Worm (Caenorhabditis elegans) whole organism, L3 larva: ENCODE results near the gene rmd-1.

Experiments used
- R02D3.7 ChIP-seq: fragments of 150-350 bp; optimal IDR thresholded peaks from 2 replicates; lab custom pipeline; 2014; ENCODE audit warnings: missing biosample characterization, missing genetic modification characterization
- ama-1 ChIP-seq: fragments of 150-350 bp; optimal IDR thresholded peaks from 2 replicates; lab custom pipeline; 2018
- ceh-16 ChIP-seq: sonication (generic microtip); optimal IDR thresholded peaks from 2 replicates; lab custom pipeline; 2017; ENCODE audit warnings: missing biosample characterization, missing genetic modification characterization
- ceh-28 ChIP-seq: fragments of 150-350 bp; optimal IDR thresholded peaks from 2 replicates; lab custom pipeline; 2014; ENCODE audit warnings: missing biosample characterization, missing genetic modification reagents, missing genetic modification characterization
- ceh-82 ChIP-seq: fragments of 150-350 bp; optimal IDR thresholded peaks from 2 replicates; lab custom pipeline; 2014; ENCODE audit warnings: missing biosample characterization, missing genetic modification characterization
- ceh-9 ChIP-seq: sonication (generic microtip); optimal IDR thresholded peaks from 2 replicates; lab custom pipeline; 2018; ENCODE audit warnings: missing biosample characterization, missing genetic modification characterization
- daf-12 ChIP-seq: fragments of 150-350 bp; optimal IDR thresholded peaks from 2 replicates; lab custom pipeline; 2014; ENCODE audit warnings: missing biosample characterization, missing genetic modification reagents, missing genetic modification characterization
- egl-27 ChIP-seq: sonication (generic microtip); optimal IDR thresholded peaks from 4 replicates; lab custom pipeline; 2017; ENCODE audit warnings: missing biosample characterization, missing genetic modification reagents, missing genetic modification characterization
- egl-5 ChIP-seq: fragments of 150-350 bp; optimal IDR thresholded peaks from 2 replicates; lab custom pipeline; 2017; ENCODE audit warnings: missing biosample characterization, missing genetic modification reagents, missing genetic modification characterization, inconsistent platforms
- elt-1 ChIP-seq: fragments of 150-350 bp; optimal IDR thresholded peaks from 2 replicates; lab custom pipeline; 2014; ENCODE audit warnings: missing biosample characterization, missing genetic modification characterization
- elt-2 ChIP-seq: sonication (generic microtip); optimal IDR thresholded peaks from 2 replicates; lab custom pipeline; 2016; ENCODE audit warnings: missing genetic modification reagents, mild to moderate bottlenecking, missing genetic modification characterization, missing compliant biosample characterization
- elt-3 ChIP-seq, 3 experiments: fragments of 150-350 bp in 1 of 3; sonication (generic microtip) in 2 of 3; optimal IDR thresholded peaks; 2 replicates in 2 of 3; 4 replicates in 1 of 3; lab custom pipeline; 2014 to 2017; ENCODE audit warnings: missing biosample characterization in 3 of 3, missing genetic modification characterization in 3 of 3
- eor-1 ChIP-seq, 2 experiments: fragments of 150-350 bp; optimal IDR thresholded peaks; 2 replicates each; lab custom pipeline; 2014 to 2018; ENCODE audit warnings: missing biosample characterization in 2 of 2, missing genetic modification characterization in 2 of 2
- fkh-2 ChIP-seq: fragments of 150-350 bp; optimal IDR thresholded peaks from 2 replicates; lab custom pipeline; 2014; ENCODE audit warnings: missing biosample characterization, missing genetic modification reagents, missing genetic modification characterization
- fos-1 ChIP-seq: fragments of 150-350 bp; optimal IDR thresholded peaks from 2 replicates; lab custom pipeline; 2014; ENCODE audit warnings: missing biosample characterization, missing genetic modification characterization
- lin-15B ChIP-seq: fragments of 150-350 bp; optimal IDR thresholded peaks from 2 replicates; lab custom pipeline; 2014; ENCODE audit warnings: missing biosample characterization, missing genetic modification characterization
- lin-39 ChIP-seq: fragments of 150-350 bp; optimal IDR thresholded peaks from 2 replicates; lab custom pipeline; 2018; ENCODE audit warnings: missing biosample characterization, missing genetic modification reagents, missing genetic modification characterization
- lsy-12 ChIP-seq: sonication (generic microtip); optimal IDR thresholded peaks from 2 replicates; lab custom pipeline; 2016; ENCODE audit warnings: mild to moderate bottlenecking, missing genetic modification characterization, missing compliant biosample characterization
- mdl-1 ChIP-seq: fragments of 150-350 bp; optimal IDR thresholded peaks from 2 replicates; lab custom pipeline; 2014; ENCODE audit warnings: missing biosample characterization, missing genetic modification characterization
- nfya-1 ChIP-seq: sonication (generic microtip); optimal IDR thresholded peaks from 2 replicates; lab custom pipeline; 2017; ENCODE audit warnings: missing genetic modification characterization, mild to moderate bottlenecking, missing compliant biosample characterization, antibody characterized with exemption, moderate library complexity; ENCODE audit not compliant: insufficient read depth
- nhr-11 ChIP-seq: fragments of 150-350 bp; optimal IDR thresholded peaks from 2 replicates; lab custom pipeline; 2014; ENCODE audit warnings: missing biosample characterization, missing genetic modification characterization
- nhr-23 ChIP-seq: fragments of 150-350 bp; optimal IDR thresholded peaks from 2 replicates; lab custom pipeline; 2014; ENCODE audit warnings: missing biosample characterization, missing genetic modification reagents, missing genetic modification characterization
- nhr-237 ChIP-seq: fragments of 150-350 bp; optimal IDR thresholded peaks from 2 replicates; lab custom pipeline; 2014; ENCODE audit warnings: missing biosample characterization, missing genetic modification characterization
- nhr-28 ChIP-seq: fragments of 150-350 bp; optimal IDR thresholded peaks from 2 replicates; lab custom pipeline; 2014; ENCODE audit warnings: missing biosample characterization, missing genetic modification characterization
- nhr-43 ChIP-seq: sonication (generic microtip); optimal IDR thresholded peaks from 2 replicates; lab custom pipeline; 2016; ENCODE audit warnings: mild to moderate bottlenecking, missing genetic modification characterization, missing compliant biosample characterization; ENCODE audit not compliant: poor library complexity, severe bottlenecking
- nhr-67 ChIP-seq: fragments of 150-350 bp; optimal IDR thresholded peaks from 2 replicates; lab custom pipeline; 2014; ENCODE audit warnings: missing biosample characterization, missing genetic modification characterization
- nhr-77 ChIP-seq: fragments of 150-350 bp; optimal IDR thresholded peaks from 2 replicates; lab custom pipeline; 2014; ENCODE audit warnings: missing biosample characterization, missing genetic modification characterization
- pha-4 ChIP-seq: fragments of 150-350 bp; optimal IDR thresholded peaks from 2 replicates; lab custom pipeline; 2014; ENCODE audit warnings: missing biosample characterization, missing genetic modification reagents, missing genetic modification characterization
- sea-2 ChIP-seq: fragments of 150-350 bp; sonication (generic microtip); optimal IDR thresholded peaks from 4 replicates; lab custom pipeline; 2014; ENCODE audit warnings: missing biosample characterization, missing genetic modification reagents, missing genetic modification characterization
- skn-1 ChIP-seq: fragments of 150-350 bp; optimal IDR thresholded peaks from 2 replicates; lab custom pipeline; 2014; ENCODE audit warnings: missing biosample characterization, missing genetic modification characterization
- snpc-4 ChIP-seq: fragments of 150-350 bp; optimal IDR thresholded peaks from 2 replicates; lab custom pipeline; 2014; ENCODE audit warnings: missing biosample characterization, missing genetic modification characterization
- tbx-2 ChIP-seq: sonication (generic microtip); optimal IDR thresholded peaks from 2 replicates; lab custom pipeline; 2016; ENCODE audit warnings: mild to moderate bottlenecking, missing genetic modification characterization, missing compliant biosample characterization
- unc-39 ChIP-seq: sonication (generic microtip); optimal IDR thresholded peaks from 4 replicates; lab custom pipeline; 2017; ENCODE audit warnings: missing biosample characterization, missing genetic modification characterization
- unc-62 ChIP-seq: fragments of 150-350 bp; sonication (generic microtip); optimal IDR thresholded peaks from 4 replicates; lab custom pipeline; 2014; ENCODE audit warnings: missing biosample characterization, missing genetic modification reagents, missing genetic modification characterization
- zag-1 ChIP-seq: fragments of 150-350 bp; optimal IDR thresholded peaks from 2 replicates; lab custom pipeline; 2014; ENCODE audit warnings: missing biosample characterization, missing genetic modification characterization
- ztf-11 ChIP-seq: fragments of 150-350 bp; optimal IDR thresholded peaks from 2 replicates; lab custom pipeline; 2014; ENCODE audit warnings: missing biosample characterization, missing genetic modification characterization

The rmd-1 gene

DNA sequence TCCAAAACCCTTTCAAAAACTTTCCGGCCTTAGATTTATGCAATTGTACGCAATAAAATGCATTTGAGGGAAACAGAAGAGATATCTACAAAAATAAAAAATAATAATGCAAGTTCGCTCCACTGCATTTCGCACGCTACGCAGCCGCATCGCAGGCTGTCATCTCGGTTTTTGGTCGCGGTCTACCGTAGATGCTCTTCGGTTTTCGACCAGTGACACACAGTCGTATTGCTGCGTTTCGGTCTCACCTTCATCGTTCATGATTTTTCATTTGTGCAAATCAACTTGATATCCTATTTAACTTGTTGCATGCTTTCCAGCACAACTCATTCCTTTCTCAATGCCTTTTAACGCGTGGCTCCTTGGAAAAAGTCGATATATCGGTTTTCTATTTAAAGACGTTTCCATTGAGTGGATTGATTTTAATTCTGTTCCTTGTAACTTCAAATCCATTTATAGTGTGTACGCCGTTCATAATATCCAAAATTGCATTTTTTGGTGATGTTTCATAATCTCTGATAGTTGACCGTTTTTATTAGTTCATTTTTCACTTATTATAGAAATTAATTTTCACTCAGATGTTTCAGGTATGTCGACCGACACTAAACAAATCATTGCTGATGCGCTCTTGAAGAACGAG lies 21.9 kb downstream of the rmd-1 start, which contains the start of gene vha-1 (continued):
- peak; percentile 98 for TF ChIP-seq lin-15B (tag; lab: Kevin White, UChicago)
- TF ChIP-seq ceh-16 (tag; lab: Kevin White, UChicago) = no peak
- peak in 2 of 3 experiments; percentile 23 to 46 for TF ChIP-seq elt-3 (tag; optimal IDR thresholded peaks at IDR 0.05; lab: Kevin White, UChicago)
- peak; percentile 80 for TF ChIP-seq lin-39 (tag; lab: Kevin White, UChicago)
- TF ChIP-seq daf-12 = no peak
- peak; percentile 59 for TF ChIP-seq R02D3.7 (tag; lab: Kevin White, UChicago)
- TF ChIP-seq nfya-1 (tag; lab: Kevin White, UChicago) = peak; percentile 90
- TF ChIP-seq zag-1 (tag; lab: Kevin White, UChicago) = no peak
- TF ChIP-seq ceh-82 = no peak
- peak; percentile 46 for TF ChIP-seq egl-5 (tag; lab: Kevin White, UChicago)
- no peak for TF ChIP-seq mdl-1
- peak; percentile 92 for TF ChIP-seq pha-4 (tag; lab: Kevin White, UChicago)
- no peak for TF ChIP-seq nhr-28 (tag; lab: Kevin White, UChicago)
- no peak for TF ChIP-seq fkh-2 (tag; lab: Kevin White, UChicago)
- TF ChIP-seq sea-2 (GFP tag; lab: Kevin White, UChicago) = no peak
- peak; percentile 84 for TF ChIP-seq elt-2 (tag; lab: Kevin White, UChicago)
- no peak for TF ChIP-seq ztf-11 (tag; lab: Kevin White, UChicago)
- no peak for TF ChIP-seq unc-39 (tag; lab: Kevin White, UChicago)
- no peak for TF ChIP-seq ceh-9 (tag; lab: Kevin White, UChicago)

DNA sequence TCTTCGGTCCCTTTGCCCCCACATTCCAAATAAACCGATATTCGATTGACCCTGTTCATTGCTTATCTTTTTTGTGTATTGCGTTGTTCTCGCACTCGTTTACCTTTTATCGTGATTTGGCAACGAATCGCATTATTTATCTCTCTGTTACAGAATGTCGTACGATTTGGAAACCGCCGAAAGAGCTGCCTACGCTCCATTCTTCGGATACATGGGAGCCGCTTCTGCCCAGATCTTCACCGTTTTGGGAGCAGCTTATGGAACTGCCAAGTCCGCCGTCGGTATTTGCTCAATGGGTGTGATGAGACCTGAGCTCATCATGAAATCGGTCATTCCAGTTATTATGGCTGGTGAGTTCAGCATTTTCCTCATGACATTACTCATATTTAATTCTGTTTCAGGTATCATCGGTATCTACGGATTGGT lies 23.1 kb downstream of the rmd-1 start, which contains the start of gene vha-2:
TSS of gene vha-2 (plus strand) at position 154 of the 426 bp plus-strand sequence.
- TF ChIP-seq skn-1 (no peak), lin-15B (tag; lab: Kevin White, UChicago) (no peak), ceh-9 (tag; lab: Kevin White, UChicago) (no peak), ztf-11 (tag; lab: Kevin White, UChicago) (no peak), fkh-2 (tag; lab: Kevin White, UChicago) (no peak), R02D3.7 (tag; lab: Kevin White, UChicago) (no peak), nhr-23 (tag; lab: Kevin White, UChicago) (no peak), nfya-1 (tag; lab: Kevin White, UChicago) (no peak), eor-1 (tag; optimal IDR thresholded peaks at IDR 0.05; lab: Kevin White, UChicago) (no peak), pha-4 (tag; lab: Kevin White, UChicago) (no peak), nhr-77 (no peak), egl-27 (tag; lab: Kevin White, UChicago) (no peak), sea-2 (GFP tag; lab: Kevin White, UChicago) (no peak), lsy-12 (tag; lab: Kevin White, UChicago) (no peak), snpc-4 (tag; lab: Kevin White, UChicago) (no peak), ceh-28 (tag; lab: Kevin White, UChicago) (no peak), nhr-11 (tag; lab: Kevin White, UChicago) (no peak), tbx-2 (tag; lab: Kevin White, UChicago) (no peak), nhr-43 (tag; lab: Kevin White, UChicago) (peak; percentile 37), elt-3 (tag; optimal IDR thresholded peaks at IDR 0.05; lab: Kevin White, UChicago) (no peak), unc-62 (no peak), ceh-82 (no peak), nhr-237 (tag; lab: Kevin White, UChicago) (no peak), ama-1 (lab: Kevin White, UChicago) (peak; percentile 75), mdl-1 (no peak), elt-2 (tag; lab: Kevin White, UChicago) (peak; percentile 15)

DNA sequence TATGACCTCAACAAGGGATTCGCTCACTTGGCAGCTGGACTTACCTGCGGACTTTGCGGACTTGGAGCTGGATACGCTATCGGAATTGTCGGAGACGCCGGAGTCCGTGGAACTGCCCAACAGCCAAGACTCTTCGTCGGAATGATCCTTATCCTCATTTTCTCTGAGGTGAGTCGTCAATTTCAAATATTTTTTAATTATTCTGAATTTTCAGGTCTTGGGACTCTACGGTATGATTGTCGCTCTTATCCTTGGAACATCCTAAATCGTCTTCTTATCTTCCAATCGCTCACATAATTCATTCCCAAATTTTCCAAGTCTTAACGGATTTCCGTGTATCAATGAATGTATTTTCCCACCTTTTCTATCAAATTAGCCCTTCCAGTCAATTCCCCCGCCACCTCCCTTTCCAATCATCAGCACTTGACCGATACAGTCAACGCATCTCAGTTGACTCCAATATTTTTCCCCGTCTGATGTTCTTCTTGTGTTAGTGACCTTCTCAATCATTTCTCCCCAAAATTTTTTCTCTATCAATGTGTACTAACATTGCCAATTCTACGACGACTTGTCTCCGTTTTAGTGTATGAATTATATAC lies 23.7 kb downstream of the rmd-1 start, which contains the start of gene R10E11.6:
TSS of gene R10E11.6 (plus strand) at position 524 of the 599 bp plus-strand sequence.
- TF ChIP-seq nhr-237 (tag; lab: Kevin White, UChicago) (no peak), eor-1 (tag; optimal IDR thresholded peaks at IDR 0.05; lab: Kevin White, UChicago) (no peak), nhr-11 (tag; lab: Kevin White, UChicago) (no peak), fos-1 (tag; lab: Kevin White, UChicago) (no peak), daf-12 (no peak), unc-39 (tag; lab: Kevin White, UChicago) (no peak), elt-1 (no peak), ceh-16 (tag; lab: Kevin White, UChicago) (no peak), snpc-4 (tag; lab: Kevin White, UChicago) (no peak), nhr-67 (tag; lab: Kevin White, UChicago) (no peak)
